Worm (Caenorhabditis elegans) whole organism, early embryonic: ENCODE measurements around the gene str-261.

Experiments used
- B0310.2 ChIP-seq: sonication (generic microtip); optimal IDR thresholded peaks from 2 replicates; lab custom pipeline; 2016; ENCODE audit warnings: mild to moderate bottlenecking, missing genetic modification characterization, missing compliant biosample characterization
- F13C5.2 ChIP-seq: sonication (generic microtip); optimal IDR thresholded peaks from 2 replicates; lab custom pipeline; 2017; ENCODE audit warnings: mild to moderate bottlenecking, missing genetic modification characterization, inconsistent platforms, missing compliant biosample characterization
- aly-1 ChIP-seq: sonication (generic microtip); optimal IDR thresholded peaks from 2 replicates; lab custom pipeline; 2016; ENCODE audit warnings: missing genetic modification characterization, missing compliant biosample characterization
- ama-1 ChIP-seq: fragments of 150-350 bp; optimal IDR thresholded peaks from 2 replicates; lab custom pipeline; 2014
- ceh-13 ChIP-seq: fragments of 200-800 bp; sonication (Bioruptor generic); optimal IDR thresholded peaks from 2 replicates; lab custom pipeline; 2018; ENCODE audit warnings: mild to moderate bottlenecking, missing genetic modification characterization, missing compliant biosample characterization
- ceh-36 ChIP-seq: sonication (generic microtip); optimal IDR thresholded peaks from 2 replicates; lab custom pipeline; 2016; ENCODE audit warnings: missing genetic modification characterization, inconsistent platforms, missing compliant biosample characterization
- ets-7 ChIP-seq: sonication (generic microtip); optimal IDR thresholded peaks from 2 replicates; lab custom pipeline; 2016; ENCODE audit warnings: missing genotype, missing genetic modification characterization, missing compliant biosample characterization
- flt-1 ChIP-seq: fragments of 200-800 bp; sonication (Bioruptor generic); IDR thresholded peaks from 2 replicates; pipeline ENCODE4 v1.3.6; 2022; ENCODE audit warnings: missing genetic modification characterization, missing compliant biosample characterization
- hmbx-1 ChIP-seq: sonication (generic microtip); optimal IDR thresholded peaks from 2 replicates; lab custom pipeline; 2016; ENCODE audit warnings: mild to moderate bottlenecking, missing genetic modification characterization, missing compliant biosample characterization
- hmg-4 ChIP-seq: fragments of 200-800 bp; sonication (Bioruptor generic); optimal IDR thresholded peaks from 2 replicates; lab custom pipeline; 2018; ENCODE audit warnings: mild to moderate bottlenecking, missing genetic modification characterization, missing compliant biosample characterization
- hnd-1 ChIP-seq: sonication (generic microtip); optimal IDR thresholded peaks from 2 replicates; lab custom pipeline; 2016; ENCODE audit warnings: missing genetic modification characterization, missing compliant biosample characterization
- pes-1 ChIP-seq: fragments of 200-800 bp; sonication (Bioruptor generic); IDR thresholded peaks from 2 replicates; pipeline ENCODE4 v1.3.6; 2022; ENCODE audit warnings: missing genetic modification reagents, missing genetic modification characterization, missing compliant biosample characterization
- scrt-1 ChIP-seq: fragments of 200-800 bp; sonication (Bioruptor generic); IDR thresholded peaks from 2 replicates; pipeline ENCODE4 v1.3.6; 2022; ENCODE audit warnings: missing genetic modification characterization, missing compliant biosample characterization
- sea-1 ChIP-seq: fragments of 200-800 bp; sonication (Bioruptor generic); conservative IDR thresholded peaks from 2 replicates; pipeline ENCODE4 v1.3.6; 2022; ENCODE audit warnings: missing genetic modification characterization, missing compliant biosample characterization
- tbx-11 ChIP-seq: fragments of 200-800 bp; sonication (Bioruptor generic); IDR thresholded peaks from 2 replicates; pipeline ENCODE4 v1.3.6; 2022; ENCODE audit warnings: missing genetic modification characterization, missing compliant biosample characterization
- tbx-37 ChIP-seq: fragments of 200-800 bp; sonication (Bioruptor generic); conservative IDR thresholded peaks from 2 replicates; pipeline ENCODE4 v1.3.6; 2022; ENCODE audit warnings: missing genetic modification reagents, missing genetic modification characterization, missing compliant biosample characterization
- tra-4 ChIP-seq: sonication (generic microtip); optimal IDR thresholded peaks from 2 replicates; lab custom pipeline; 2017; ENCODE audit warnings: missing genetic modification characterization, missing compliant biosample characterization

The str-261 gene

ce11 chrIII:11039250-11039649, 35.1 kb upstream of the str-261 start:
- no peak for TF ChIP-seq pes-1 (GFP tag; lab: Robert Waterston, UW)
- TF ChIP-seq hmg-4 (GFP tag; lab: Kevin White, UChicago), result no peak
- TF ChIP-seq tbx-37 (GFP tag; lab: Robert Waterston, UW), result no peak
- TF ChIP-seq flt-1 (GFP tag; lab: Robert Waterston, UW), result no peak
- TF ChIP-seq ceh-13 (GFP tag; lab: Kevin White, UChicago), result no peak

ce11 chrIII:11040606-11041005, 33.7 kb upstream of the str-261 start:
- TF ChIP-seq B0310.2 (tag; lab: Kevin White, UChicago) (no peak), ets-7 (tag; lab: Kevin White, UChicago) (no peak), tbx-37 (GFP tag; lab: Robert Waterston, UW) (no peak), hmg-4 (GFP tag; lab: Kevin White, UChicago) (no peak), hnd-1 (no peak), F13C5.2 (tag; lab: Kevin White, UChicago) (no peak), ceh-13 (GFP tag; lab: Kevin White, UChicago) (no peak), ama-1 (lab: Kevin White, UChicago) (no peak), hmbx-1 (tag; lab: Kevin White, UChicago) (no peak), ceh-36 (tag; lab: Kevin White, UChicago) (no peak), tbx-11 (GFP tag; lab: Robert Waterston, UW) (no peak), tra-4 (no peak), pes-1 (GFP tag; lab: Robert Waterston, UW) (no peak)

ce11 chrIII:11045196-11045595, 29.1 kb upstream of the str-261 start:
- TF ChIP-seq pes-1 (GFP tag; lab: Robert Waterston, UW) (no peak), sea-1 (GFP tag; lab: Robert Waterston, UW) (no peak), ceh-13 (GFP tag; lab: Kevin White, UChicago) (no peak), hnd-1 (no peak), flt-1 (GFP tag; lab: Robert Waterston, UW) (no peak)

ce11 chrIII:11046549-11046948, 27.8 kb upstream of the str-261 start:
- TF ChIP-seq sea-1 (GFP tag; lab: Robert Waterston, UW) (no peak), ceh-36 (tag; lab: Kevin White, UChicago) (no peak), ceh-13 (GFP tag; lab: Kevin White, UChicago) (no peak), aly-1 (no peak), tbx-11 (GFP tag; lab: Robert Waterston, UW) (no peak), hmg-4 (GFP tag; lab: Kevin White, UChicago) (no peak)

- TF ChIP-seq hnd-1 (no peak), F13C5.2 (tag; lab: Kevin White, UChicago) (no peak), tbx-11 (GFP tag; lab: Robert Waterston, UW) (no peak), ceh-36 (tag; lab: Kevin White, UChicago) (no peak), ama-1 (lab: Kevin White, UChicago) (no peak), B0310.2 (tag; lab: Kevin White, UChicago) (no peak), ets-7 (tag; lab: Kevin White, UChicago) (no peak), hmbx-1 (tag; lab: Kevin White, UChicago) (no peak), flt-1 (GFP tag; lab: Robert Waterston, UW) (no peak), aly-1 (no peak), hmg-4 (GFP tag; lab: Kevin White, UChicago) (no peak), sea-1 (GFP tag; lab: Robert Waterston, UW) (no peak), tra-4 (no peak)
Observed at ce11 chrIII:11050658-11051118, 23.6 kb upstream of the str-261 start.

- no peak for TF ChIP-seq ama-1 (lab: Kevin White, UChicago)
- TF ChIP-seq F13C5.2 (tag; lab: Kevin White, UChicago), result no peak
- TF ChIP-seq hmg-4 (GFP tag; lab: Kevin White, UChicago), result no peak
- no peak for TF ChIP-seq ceh-13 (GFP tag; lab: Kevin White, UChicago)
- TF ChIP-seq hnd-1, result no peak
- TF ChIP-seq flt-1 (GFP tag; lab: Robert Waterston, UW), result no peak
- no peak for TF ChIP-seq tbx-11 (GFP tag; lab: Robert Waterston, UW)
- TF ChIP-seq scrt-1 (GFP tag; lab: Robert Waterston, UW), result no peak
- no peak for TF ChIP-seq sea-1 (GFP tag; lab: Robert Waterston, UW)
- TF ChIP-seq tra-4, result no peak
- no peak for TF ChIP-seq ets-7 (tag; lab: Kevin White, UChicago)
- no peak for TF ChIP-seq aly-1
- no peak for TF ChIP-seq pes-1 (GFP tag; lab: Robert Waterston, UW)
- no peak for TF ChIP-seq ceh-36 (tag; lab: Kevin White, UChicago)
- no peak for TF ChIP-seq B0310.2 (tag; lab: Kevin White, UChicago)
- no peak for TF ChIP-seq tbx-37 (GFP tag; lab: Robert Waterston, UW)
- no peak for TF ChIP-seq hmbx-1 (tag; lab: Kevin White, UChicago)
Observed at ce11 chrIII:11053603-11054002, 20.7 kb upstream of the str-261 start.

- TF ChIP-seq B0310.2 (tag; lab: Kevin White, UChicago) (no peak), ceh-13 (GFP tag; lab: Kevin White, UChicago) (no peak), hmg-4 (GFP tag; lab: Kevin White, UChicago) (no peak), hnd-1 (no peak), tbx-11 (GFP tag; lab: Robert Waterston, UW) (no peak), pes-1 (GFP tag; lab: Robert Waterston, UW) (no peak), ets-7 (tag; lab: Kevin White, UChicago) (no peak), F13C5.2 (tag; lab: Kevin White, UChicago) (no peak), sea-1 (GFP tag; lab: Robert Waterston, UW) (no peak), aly-1 (no peak), tbx-37 (GFP tag; lab: Robert Waterston, UW) (no peak)
Observed at ce11 chrIII:11054032-11054431, 20.3 kb upstream of the str-261 start.
